Worm (Caenorhabditis elegans) whole organism, L4/young adult: Measurements from ENCODE around the gene klp-20.

Experiments used
- dao-5 ChIP-seq: sonication (generic microtip); optimal IDR thresholded peaks from 2 replicates; lab custom pipeline; 2016; ENCODE audit warnings: missing genotype, missing genetic modification characterization, moderate library complexity, missing compliant biosample characterization
- him-1 ChIP-seq: sonication (generic microtip); optimal IDR thresholded peaks from 2 replicates; lab custom pipeline; 2016; ENCODE audit warnings: missing genotype, missing genetic modification reagents, missing genetic modification characterization, missing compliant biosample characterization

- TF ChIP-seq dao-5 (tag; lab: Kevin White, UChicago) (no peak), him-1 (tag; lab: Kevin White, UChicago) (no peak)
Observed at ce11 chrIII:182080-182479, 27.7 kb upstream of the klp-20 start, which contains the start of gene F40G9.15.
